Fruit fly (Drosophila melanogaster): ENCODE results near the gene Atg16.
A peak's percentile ranks its signal among the peaks of the same experiment; 100 is the strongest.

The Atg16 gene

DNA sequence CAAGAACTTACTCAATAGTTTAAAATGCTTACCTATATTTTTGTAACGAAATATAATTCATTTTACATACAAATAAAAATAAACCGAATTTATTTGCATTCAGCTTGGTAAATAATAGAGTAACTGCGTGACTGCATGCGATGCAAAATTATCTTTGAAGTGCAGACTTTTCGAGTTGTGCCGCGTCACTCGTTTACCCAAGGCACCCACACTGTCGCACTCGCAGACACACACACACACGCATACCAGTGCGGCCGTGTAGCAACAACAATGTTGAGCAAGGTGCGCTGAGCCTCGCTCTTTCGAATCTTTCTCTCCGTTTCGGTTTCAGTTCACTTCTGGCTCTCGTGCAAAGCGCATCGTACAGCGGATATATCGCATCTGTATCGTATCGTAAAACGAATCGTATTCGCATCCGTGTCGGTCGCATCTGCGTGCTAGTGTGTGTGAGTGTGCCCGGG, 41.9 kb upstream of the Atg16 start, which contains the start of gene CG31038 (continued):
- TF ChIP-seq CG15479 (GFP tag; optimal IDR thresholded peaks at IDR 0.05) (peak; percentile 85), Hr3 (GFP tag; optimal IDR thresholded peaks at IDR 0.05) (no peak), CG10321 (GFP tag; IDR thresholded peaks at IDR 0.05) (no peak), otp (GFP tag; IDR thresholded peaks at IDR 0.05) (peak; percentile 29; the same call in 1 of the 3 replicates), fd64A (GFP tag; optimal IDR thresholded peaks at IDR 0.05) (no peak), Aef1 (GFP tag; IDR thresholded peaks at IDR 0.05) (peak; percentile 66), pan (optimal IDR thresholded peaks at IDR 0.05) (no peak), pan (GFP tag; optimal IDR thresholded peaks at IDR 0.05 in 1 of 2, IDR thresholded peaks at IDR 0.05 in 1 of 2) (peak in 1 of 2 experiments; percentile 62), repo (GFP tag; optimal IDR thresholded peaks at IDR 0.05) (no peak), Hmr (GFP tag; optimal IDR thresholded peaks at IDR 0.05) (no peak), Side (GFP tag; optimal IDR thresholded peaks at IDR 0.05) (no peak), CG12219 (GFP tag; optimal IDR thresholded peaks at IDR 0.05) (peak; percentile 42), rib (GFP tag; IDR thresholded peaks at IDR 0.05) (peak; percentile 59; the same call in 1 of the 2 replicates), CG8290 (GFP tag; optimal IDR thresholded peaks at IDR 0.05) (no peak), CG8290 (tag; optimal IDR thresholded peaks at IDR 0.05) (no peak), CG2875 (GFP tag; optimal IDR thresholded peaks at IDR 0.05) (no peak), CG7963 (GFP tag; IDR thresholded peaks at IDR 0.05; ENCODE audit: partially characterized antibody) (peak; percentile 33; the same call in 1 of the 3 replicates), her (GFP tag; optimal IDR thresholded peaks at IDR 0.05) (peak; percentile 54), CG32767 (GFP tag; IDR thresholded peaks at IDR 0.05) (peak; percentile 47), tll (GFP tag; optimal IDR thresholded peaks at IDR 0.05) (peak in 1 of 2 experiments; percentile 25), zen2 (GFP tag; IDR thresholded peaks at IDR 0.05; ENCODE audit: partially characterized antibody) (peak; percentile 74; the same call in 2 of the 3 replicates), tap (tag; optimal IDR thresholded peaks at IDR 0.05) (peak; percentile 21), pb (GFP tag; optimal IDR thresholded peaks at IDR 0.05) (peak; percentile 8), ro (GFP tag; IDR thresholded peaks at IDR 0.05) (no peak), aop (GFP tag; IDR thresholded peaks at IDR 0.05) (0 out of 2 replicates have a peak, but pooled peaks have one; percentile 3), kah (GFP tag; optimal IDR thresholded peaks at IDR 0.05) (no peak), schlank (tag; optimal IDR thresholded peaks at IDR 0.05) (no peak), knrl (GFP tag; IDR thresholded peaks at IDR 0.05; ENCODE audit: partially characterized antibody) (no peak), ham (GFP tag; IDR thresholded peaks at IDR 0.05) (no peak), sob (GFP tag; IDR thresholded peaks at IDR 0.05) (peak; percentile 57), CG5180 (GFP tag; optimal IDR thresholded peaks at IDR 0.05) (peak; percentile 23), Hr51 (GFP tag; optimal IDR thresholded peaks at IDR 0.05) (peak in 1 of 2 experiments; percentile 25), CG7556 (GFP tag; optimal IDR thresholded peaks at IDR 0.05) (no peak), CG3163 (GFP tag; optimal IDR thresholded peaks at IDR 0.05) (peak; percentile 79), MESR4 (GFP tag; optimal IDR thresholded peaks at IDR 0.05) (peak; percentile 15), chn (GFP tag; optimal IDR thresholded peaks at IDR 0.05) (peak; percentile 26), Asciz (GFP tag; optimal IDR thresholded peaks at IDR 0.05) (peak; percentile 29), CG12942 (GFP tag; optimal IDR thresholded peaks at IDR 0.05) (no peak), D19A (tag; optimal IDR thresholded peaks at IDR 0.05) (peak; percentile 91), grn (GFP tag; optimal IDR thresholded peaks at IDR 0.05) (peak; percentile 60), chm (GFP tag; IDR thresholded peaks at IDR 0.05) (peak; percentile 77), abd-A (tag; optimal IDR thresholded peaks at IDR 0.05) (no peak), CG30403 (GFP tag; optimal IDR thresholded peaks at IDR 0.05) (peak; percentile 7), HLH4C (GFP tag; IDR thresholded peaks at IDR 0.05; ENCODE audit: partially characterized antibody) (peak; percentile 42; the same call in 1 of the 3 replicates), bbx (GFP tag; IDR thresholded peaks at IDR 0.05; ENCODE audit: partially characterized antibody) (peak; percentile 69), dpn (GFP tag; optimal IDR thresholded peaks at IDR 0.05) (peak in 1 of 2 experiments; percentile 20), Dll (GFP tag; IDR thresholded peaks at IDR 0.05; ENCODE audit: partially characterized antibody) (0 out of 4 replicates have a peak, but pooled peaks have one; percentile 36), vvl (GFP tag; IDR thresholded peaks at IDR 0.05) (peak; percentile 57; the same call in 1 of the 2 replicates), sug (tag; optimal IDR thresholded peaks at IDR 0.05) (no peak), eyg (GFP tag; optimal IDR thresholded peaks at IDR 0.05) (no peak)

Measured in whole organism, embryonic.